Worm (Caenorhabditis elegans): ENCODE data around the gene nbet-1.

DNA sequence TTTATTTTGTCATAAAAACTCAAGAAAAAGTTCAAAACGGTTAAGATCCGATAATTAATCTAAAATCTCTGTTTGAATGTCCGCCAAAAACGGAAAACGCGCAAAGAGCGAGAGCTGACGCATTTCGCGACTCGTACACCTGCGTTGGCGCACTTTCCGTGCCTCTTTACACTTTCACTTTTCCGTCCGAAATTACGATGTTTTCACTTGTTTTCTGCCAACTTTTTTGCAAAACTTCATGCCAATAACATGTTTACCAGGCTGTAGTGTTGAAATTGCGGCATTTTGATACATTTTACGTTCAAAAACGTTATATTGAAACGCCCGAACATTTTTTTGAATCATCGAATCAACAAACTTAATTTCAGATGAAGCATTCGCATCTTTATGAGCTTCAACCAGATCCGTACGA lies 25.5 kb upstream of the nbet-1 start, which contains the start of gene W03F8.4:
- no peak for TF ChIP-seq ama-1 (optimal IDR thresholded peaks at IDR 0.05)
- TF ChIP-seq ama-1 (GFP tag; optimal IDR thresholded peaks at IDR 0.05), result no peak
- TF ChIP-seq lin-40 (tag; optimal IDR thresholded peaks at IDR 0.05), result peak; percentile 94
- TF ChIP-seq madf-8 (GFP tag; conservative IDR thresholded peaks at IDR 0.05), result peak; percentile 45
- TF ChIP-seq nhr-179 (tag; optimal IDR thresholded peaks at IDR 0.05), result no peak
- TF ChIP-seq pha-4 (tag; optimal IDR thresholded peaks at IDR 0.05), result no peak
- peak; percentile 53 for TF ChIP-seq him-1 (tag; optimal IDR thresholded peaks at IDR 0.05)
- no peak for TF ChIP-seq rec-8 (tag; optimal IDR thresholded peaks at IDR 0.05)
- 0 out of 2 replicates have a peak, but pooled peaks have one; percentile 64 for TF ChIP-seq egl-18 (GFP tag; IDR thresholded peaks at IDR 0.05)
- TF ChIP-seq C17E4.6 (GFP tag; IDR thresholded peaks at IDR 0.05), result peak; percentile 76; the same call in 1 of the 2 replicates
- TF ChIP-seq ztf-18 (tag; optimal IDR thresholded peaks at IDR 0.05), result peak; percentile 98
- no peak for TF ChIP-seq unc-62 (GFP tag; optimal IDR thresholded peaks at IDR 0.05)
- TF ChIP-seq snpc-4 (GFP tag; optimal IDR thresholded peaks at IDR 0.05), result peak; percentile 88
- TF ChIP-seq snpc-4 (tag; optimal IDR thresholded peaks at IDR 0.05), result peak; percentile 82 to 95 (median 94)

Measured in whole organism, young adult.